Fruit fly (Drosophila melanogaster) whole organism: ENCODE measurements around the gene CG9521.

Experiments used
- CG8478 ChIP-seq: fragments of >200 bp; optimal IDR thresholded peaks from 2 replicates; lab custom pipeline; 2018; ENCODE audit warnings: inconsistent platforms
- psq ChIP-seq: fragments of >200 bp; optimal IDR thresholded peaks from 2 replicates; lab custom pipeline; 2017
- usp ChIP-seq: fragments of >200 bp; optimal IDR thresholded peaks from 2 replicates; lab custom pipeline; 2017; ENCODE audit warnings: missing biosample characterization, missing genetic modification characterization, mixed read lengths

DNA sequence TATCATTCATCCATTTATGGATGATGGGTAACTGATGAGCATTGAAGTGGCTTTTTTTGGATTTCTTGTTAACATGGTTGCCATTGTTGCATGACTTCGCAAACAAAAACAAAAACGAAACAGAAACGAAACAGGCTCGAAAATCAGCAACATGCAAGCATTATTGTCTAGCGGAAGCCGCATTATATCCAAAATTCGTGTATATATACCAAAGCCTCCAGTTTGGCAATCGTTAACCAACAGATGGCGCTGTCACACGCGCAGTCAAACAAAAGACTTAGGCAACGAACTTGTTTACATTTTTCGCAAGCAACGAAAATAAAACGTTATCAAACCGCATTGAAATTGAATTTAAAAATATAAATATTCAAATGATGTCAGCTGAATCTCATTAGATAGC is 25.8 kb upstream of the CG9521 start:
- no peak for TF ChIP-seq psq (lab: Kevin White, UChicago)
- TF ChIP-seq usp: no peak
- no peak for TF ChIP-seq CG8478
